Worm (Caenorhabditis elegans) whole organism, L1 larva: ENCODE measurements around the gene apn-1.
A peak's percentile ranks its signal among the peaks of the same experiment; 100 is the strongest.

Experiments used
- Y116A8C.19 ChIP-seq: sonication (generic microtip); optimal IDR thresholded peaks from 2 replicates; lab custom pipeline; 2016; ENCODE audit warnings: missing compliant biosample characterization, missing genetic modification characterization, borderline replicate concordance
- aha-1 ChIP-seq: fragments of 150-350 bp; optimal IDR thresholded peaks from 2 replicates; lab custom pipeline; 2014; ENCODE audit warnings: missing biosample characterization, missing genetic modification characterization
- alr-1 ChIP-seq: fragments of 200-800 bp; sonication (Bioruptor generic); optimal IDR thresholded peaks from 2 replicates; lab custom pipeline; 2018; ENCODE audit warnings: borderline replicate concordance, mild to moderate bottlenecking, missing genetic modification characterization, missing compliant biosample characterization
- ama-1 ChIP-seq: fragments of 150-350 bp; optimal IDR thresholded peaks from 2 replicates; lab custom pipeline; 2014
- blmp-1 ChIP-seq: fragments of 150-350 bp; optimal IDR thresholded peaks from 2 replicates; lab custom pipeline; 2014; ENCODE audit warnings: missing biosample characterization, missing genetic modification characterization
- ceh-90 ChIP-seq: sonication (generic microtip); optimal IDR thresholded peaks from 2 replicates; lab custom pipeline; 2016; ENCODE audit warnings: missing genetic modification characterization, missing compliant biosample characterization
- dpl-1 ChIP-seq, 3 experiments: fragments of 150-350 bp in 2 of 3; sonication (generic microtip) in 1 of 3; optimal IDR thresholded peaks; 2 replicates each; lab custom pipeline; 2014 to 2017; ENCODE audit warnings: missing biosample characterization in 3 of 3, missing genetic modification characterization in 3 of 3, missing genetic modification reagents in 3 of 3
- dsc-1 ChIP-seq: sonication (generic microtip); optimal IDR thresholded peaks from 2 replicates; lab custom pipeline; 2016; ENCODE audit warnings: mild to moderate bottlenecking, missing genetic modification characterization, missing compliant biosample characterization
- egl-13 ChIP-seq: sonication (generic microtip); optimal IDR thresholded peaks from 2 replicates; lab custom pipeline; 2016; ENCODE audit warnings: missing genotype, missing genetic modification reagents, missing genetic modification characterization, missing compliant biosample characterization
- egl-27 ChIP-seq, 2 experiments: fragments of 150-350 bp in 1 of 2; sonication (generic microtip); optimal IDR thresholded peaks; 3 replicates each; lab custom pipeline; 2017 to 2018; ENCODE audit warnings: missing biosample characterization in 2 of 2, missing genetic modification characterization in 2 of 2, missing genetic modification reagents in 2 of 2
- elt-3 ChIP-seq, 6 experiments: fragments of 150-350 bp in 1 of 6; sonication (generic microtip); optimal IDR thresholded peaks; 2 replicates each; lab custom pipeline; 2017 to 2018; ENCODE audit warnings: missing biosample characterization in 6 of 6, missing genetic modification characterization in 6 of 6, inconsistent platforms in 1 of 6
- fkh-10 ChIP-seq: sonication (generic microtip); optimal IDR thresholded peaks from 2 replicates; lab custom pipeline; 2017; ENCODE audit warnings: missing biosample characterization, missing genetic modification reagents, missing genetic modification characterization
- fkh-4 ChIP-seq: sonication (generic microtip); optimal IDR thresholded peaks from 2 replicates; lab custom pipeline; 2016; ENCODE audit warnings: missing compliant biosample characterization, missing genetic modification characterization, borderline replicate concordance
- fkh-8 ChIP-seq: sonication (generic microtip); optimal IDR thresholded peaks from 2 replicates; lab custom pipeline; 2016; ENCODE audit warnings: mild to moderate bottlenecking, missing genetic modification characterization, missing compliant biosample characterization
- grh-1 ChIP-seq: fragments of 200-800 bp; sonication (Bioruptor generic); IDR thresholded peaks from 2 replicates; pipeline ENCODE4 v1.3.6; 2022; ENCODE audit warnings: missing genetic modification reagents, missing genetic modification characterization, missing compliant biosample characterization
- hpl-2 ChIP-seq: fragments of 150-350 bp; optimal IDR thresholded peaks from 2 replicates; lab custom pipeline; 2014; ENCODE audit warnings: missing biosample characterization, missing genetic modification reagents, missing genetic modification characterization
- jun-1 ChIP-seq: fragments of 150-350 bp; optimal IDR thresholded peaks from 2 replicates; lab custom pipeline; 2014; ENCODE audit warnings: missing biosample characterization, missing genetic modification reagents, missing genetic modification characterization
- lin-14 ChIP-seq: fragments of 200-800 bp; sonication (Bioruptor generic); optimal IDR thresholded peaks from 2 replicates; lab custom pipeline; 2018; ENCODE audit warnings: mild to moderate bottlenecking, missing genetic modification characterization, moderate library complexity, missing compliant biosample characterization
- lin-39 ChIP-seq: fragments of 150-350 bp; optimal IDR thresholded peaks from 2 replicates; lab custom pipeline; 2014; ENCODE audit warnings: missing biosample characterization, missing genetic modification reagents, missing genetic modification characterization
- lir-3 ChIP-seq: sonication (generic microtip); optimal IDR thresholded peaks from 2 replicates; lab custom pipeline; 2016; ENCODE audit warnings: mild to moderate bottlenecking, missing genetic modification characterization, moderate library complexity, missing compliant biosample characterization; ENCODE audit not compliant: poor library complexity
- mab-9 ChIP-seq: fragments of 200-800 bp; sonication (Bioruptor generic); IDR thresholded peaks from 2 replicates; pipeline ENCODE4 v1.3.6; 2022; ENCODE audit warnings: missing genetic modification reagents, missing genetic modification characterization, missing compliant biosample characterization
- mef-2 ChIP-seq: fragments of 150-350 bp; optimal IDR thresholded peaks from 2 replicates; lab custom pipeline; 2014; ENCODE audit warnings: missing biosample characterization, missing genetic modification characterization
- mep-1 ChIP-seq: fragments of 150-350 bp; optimal IDR thresholded peaks from 2 replicates; lab custom pipeline; 2014; ENCODE audit warnings: missing biosample characterization, missing genetic modification characterization
- nhr-11 ChIP-seq: fragments of 150-350 bp; optimal IDR thresholded peaks from 2 replicates; lab custom pipeline; 2014; ENCODE audit warnings: missing biosample characterization, missing genetic modification characterization
- nhr-19 ChIP-seq: fragments of 200-800 bp; sonication (Bioruptor generic); conservative IDR thresholded peaks from 2 replicates; pipeline ENCODE4 v1.3.6; 2022; ENCODE audit warnings: missing genetic modification characterization, missing compliant biosample characterization
- nhr-237 ChIP-seq: fragments of 150-350 bp; optimal IDR thresholded peaks from 2 replicates; lab custom pipeline; 2014; ENCODE audit warnings: missing biosample characterization, missing genetic modification characterization
- nhr-71 ChIP-seq: sonication (generic microtip); optimal IDR thresholded peaks from 2 replicates; lab custom pipeline; 2016; ENCODE audit warnings: mild to moderate bottlenecking, missing genetic modification characterization, moderate library complexity, missing compliant biosample characterization
- nhr-76 ChIP-seq: sonication (generic microtip); optimal IDR thresholded peaks from 2 replicates; lab custom pipeline; 2017; ENCODE audit warnings: missing biosample characterization, missing genetic modification characterization
- nhr-77 ChIP-seq: fragments of 150-350 bp; optimal IDR thresholded peaks from 2 replicates; lab custom pipeline; 2014; ENCODE audit warnings: missing biosample characterization, missing genetic modification characterization
- nhr-84 ChIP-seq: sonication (generic microtip); optimal IDR thresholded peaks from 2 replicates; lab custom pipeline; 2017; ENCODE audit warnings: missing biosample characterization, missing genetic modification characterization
- nhr-85 ChIP-seq: sonication (generic microtip); peaks from one replicate; lab custom pipeline; 2016; ENCODE audit warnings: missing genetic modification characterization, inconsistent platforms, missing compliant biosample characterization
- pag-3 ChIP-seq: sonication (generic microtip); optimal IDR thresholded peaks from 2 replicates; lab custom pipeline; 2017; ENCODE audit warnings: missing genetic modification characterization, mild to moderate bottlenecking, missing compliant biosample characterization, antibody characterized with exemption, borderline replicate concordance; ENCODE audit not compliant: insufficient read depth
- pax-3 ChIP-seq: fragments of 200-800 bp; sonication (Bioruptor generic); optimal IDR thresholded peaks from 2 replicates; lab custom pipeline; 2018; ENCODE audit warnings: mild to moderate bottlenecking, missing genetic modification characterization, moderate library complexity, missing compliant biosample characterization
- rnt-1 ChIP-seq: sonication (generic microtip); optimal IDR thresholded peaks from 2 replicates; lab custom pipeline; 2016; ENCODE audit warnings: mild to moderate bottlenecking, missing genetic modification characterization, moderate library complexity, missing compliant biosample characterization
- snpc-4 ChIP-seq: fragments of 150-350 bp; optimal IDR thresholded peaks from 2 replicates; lab custom pipeline; 2014; ENCODE audit warnings: missing biosample characterization, missing genetic modification characterization
- snu-23 ChIP-seq: sonication (generic microtip); optimal IDR thresholded peaks from 2 replicates; lab custom pipeline; 2016; ENCODE audit warnings: missing genetic modification characterization, missing compliant biosample characterization
- sptf-1 ChIP-seq: fragments of 150-350 bp; optimal IDR thresholded peaks from 2 replicates; lab custom pipeline; 2014; ENCODE audit warnings: missing biosample characterization, missing genetic modification characterization
- sup-37 ChIP-seq: fragments of 200-800 bp; sonication (Bioruptor generic); optimal IDR thresholded peaks from 2 replicates; lab custom pipeline; 2018; ENCODE audit warnings: mild to moderate bottlenecking, missing genetic modification characterization, missing compliant biosample characterization
- unc-130 ChIP-seq: fragments of 150-350 bp; optimal IDR thresholded peaks from 2 replicates; lab custom pipeline; 2017; ENCODE audit warnings: missing biosample characterization, missing genetic modification characterization, inconsistent platforms
- unc-30 ChIP-seq: sonication (generic microtip); optimal IDR thresholded peaks from 2 replicates; lab custom pipeline; 2017; ENCODE audit warnings: missing biosample characterization, missing genetic modification characterization
- unc-62 ChIP-seq: fragments of 150-350 bp; optimal IDR thresholded peaks from 2 replicates; lab custom pipeline; 2014; ENCODE audit warnings: missing biosample characterization, missing genetic modification reagents, missing genetic modification characterization
- unc-86 ChIP-seq: sonication (generic microtip); optimal IDR thresholded peaks from 2 replicates; lab custom pipeline; 2016; ENCODE audit warnings: missing genetic modification characterization, missing compliant biosample characterization
- unc-98 ChIP-seq: fragments of 200-800 bp; sonication (Bioruptor generic); IDR thresholded peaks from 2 replicates; pipeline ENCODE4 v1.3.6; 2022; ENCODE audit warnings: missing genetic modification characterization, missing compliant biosample characterization
- vab-15 ChIP-seq: sonication (generic microtip); optimal IDR thresholded peaks from 2 replicates; lab custom pipeline; 2017; ENCODE audit warnings: missing genotype, mild to moderate bottlenecking, missing genetic modification characterization, missing compliant biosample characterization
- xbp-1 ChIP-seq: sonication (generic microtip); optimal IDR thresholded peaks from 2 replicates; lab custom pipeline; 2016; ENCODE audit warnings: missing genetic modification characterization, missing compliant biosample characterization
- zag-1 ChIP-seq: fragments of 150-350 bp; optimal IDR thresholded peaks from 2 replicates; lab custom pipeline; 2014; ENCODE audit warnings: missing biosample characterization, missing genetic modification characterization
- zip-4 ChIP-seq: fragments of 200-800 bp; sonication (Bioruptor generic); optimal IDR thresholded peaks from 2 replicates; lab custom pipeline; 2018; ENCODE audit warnings: mild to moderate bottlenecking, missing genetic modification characterization, moderate library complexity, missing compliant biosample characterization
- ztf-11 ChIP-seq, 2 experiments: sonication (generic microtip); optimal IDR thresholded peaks; 2 replicates each; lab custom pipeline; 2016 to 2017; ENCODE audit warnings: missing genetic modification characterization in 2 of 2, missing biosample characterization in 1 of 2, missing compliant biosample characterization in 1 of 2
- ztf-4 ChIP-seq: fragments of 150-350 bp; optimal IDR thresholded peaks from 2 replicates; lab custom pipeline; 2014; ENCODE audit warnings: missing biosample characterization, missing genetic modification characterization

The apn-1 gene

DNA sequence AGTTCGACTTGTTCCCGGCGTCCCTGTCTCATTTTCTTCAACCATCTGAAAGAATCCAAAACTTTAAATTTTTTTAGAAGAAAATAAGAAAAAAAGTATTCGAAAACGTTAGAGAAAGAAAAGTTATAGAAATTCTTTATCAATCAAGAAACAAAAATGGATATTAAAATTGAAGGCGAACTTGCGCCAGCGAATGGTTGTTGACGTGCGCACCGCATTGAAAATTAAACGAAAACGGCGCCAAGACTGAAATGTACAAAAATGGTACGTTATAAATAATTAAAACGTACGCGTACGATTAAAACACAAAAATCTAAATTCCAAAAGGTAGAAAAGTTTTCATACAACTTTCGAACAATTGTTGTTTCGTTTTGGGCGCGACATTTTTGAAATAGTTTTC, 39.4 kb downstream of the apn-1 start, which contains the start of gene K02C4.3 (continued):
- TF ChIP-seq Y116A8C.19 (tag; lab: Kevin White, UChicago), result no peak
- peak; percentile 50 for TF ChIP-seq lir-3 (tag; lab: Kevin White, UChicago)
- TF ChIP-seq nhr-77 (tag; lab: Kevin White, UChicago), result peak; percentile 33
- peak; percentile 72 for TF ChIP-seq rnt-1 (tag; lab: Kevin White, UChicago)
- TF ChIP-seq unc-86, result peak; percentile 35
- TF ChIP-seq ztf-4 (tag; lab: Kevin White, UChicago), result no peak
- peak; percentile 77 for TF ChIP-seq nhr-19 (GFP tag; lab: Robert Waterston, UW)
- TF ChIP-seq ceh-90 (tag; lab: Kevin White, UChicago), result no peak
- TF ChIP-seq mep-1 (tag; lab: Kevin White, UChicago), result peak; percentile 87
- TF ChIP-seq zag-1, result no peak
- TF ChIP-seq dpl-1 (GFP tag; optimal IDR thresholded peaks at IDR 0.05; lab: Kevin White, UChicago), result peak; percentile 86 to 94 (median 93)
- TF ChIP-seq ztf-11 (tag; optimal IDR thresholded peaks at IDR 0.05; lab: Kevin White, UChicago), result peak in 1 of 2 experiments; percentile 63
- peak; percentile 78 for TF ChIP-seq dsc-1 (tag; lab: Kevin White, UChicago)
- TF ChIP-seq zip-4 (GFP tag; lab: Kevin White, UChicago), result peak; percentile 28
- TF ChIP-seq nhr-237 (tag; lab: Kevin White, UChicago), result no peak
- no peak for TF ChIP-seq unc-98 (GFP tag; lab: Robert Waterston, UW)
- TF ChIP-seq nhr-76 (tag; lab: Kevin White, UChicago), result no peak
- no peak for TF ChIP-seq mab-9 (GFP tag; lab: Robert Waterston, UW)
- TF ChIP-seq aha-1 (tag; lab: Kevin White, UChicago), result no peak
- no peak for TF ChIP-seq fkh-10 (GFP tag; lab: Kevin White, UChicago)
- TF ChIP-seq fkh-8, result peak; percentile 43
- TF ChIP-seq nhr-84, result no peak
- TF ChIP-seq sptf-1, result no peak
- TF ChIP-seq blmp-1 (tag; lab: Kevin White, UChicago), result peak; percentile 76
- peak; percentile 85 for TF ChIP-seq nhr-71 (tag; lab: Kevin White, UChicago)
- no peak for TF ChIP-seq alr-1 (tag; lab: Kevin White, UChicago)
- TF ChIP-seq unc-30 (tag; lab: Kevin White, UChicago), result no peak
- peak; percentile 60 for TF ChIP-seq lin-39 (tag; lab: Kevin White, UChicago)
- TF ChIP-seq vab-15 (tag; lab: Kevin White, UChicago), result no peak
- TF ChIP-seq nhr-85 (tag; lab: Kevin White, UChicago), result peak; percentile 79
- TF ChIP-seq fkh-4 (tag; lab: Kevin White, UChicago), result peak; percentile 12

DNA sequence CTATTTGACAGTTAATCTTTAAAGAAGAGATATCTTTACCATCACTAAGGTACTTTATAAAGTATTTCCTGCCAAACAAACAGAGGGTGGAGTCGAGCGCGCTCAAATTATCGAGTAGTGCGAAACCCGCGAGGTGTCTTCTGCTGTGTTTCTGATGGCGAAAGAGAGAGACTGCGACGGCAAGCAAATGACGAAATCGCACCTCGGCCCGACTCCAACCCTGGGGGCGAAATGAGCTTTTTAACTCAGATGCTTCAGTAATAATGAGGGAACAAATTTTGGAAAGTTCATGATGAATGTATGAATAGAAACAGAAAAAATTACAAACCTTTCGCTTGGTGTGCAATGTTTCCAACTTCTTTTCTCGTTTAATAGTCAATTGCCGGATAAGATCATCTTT, 44.2 kb downstream of the apn-1 start:
- TF ChIP-seq nhr-76 (tag; lab: Kevin White, UChicago) (no peak), fkh-4 (tag; lab: Kevin White, UChicago) (no peak), xbp-1 (tag; lab: Kevin White, UChicago) (peak; percentile 63), mef-2 (tag; lab: Kevin White, UChicago) (no peak), lir-3 (tag; lab: Kevin White, UChicago) (no peak), nhr-84 (no peak), zip-4 (GFP tag; lab: Kevin White, UChicago) (peak; percentile 57), sup-37 (GFP tag; lab: Kevin White, UChicago) (no peak), pag-3 (tag; lab: Kevin White, UChicago) (no peak), mep-1 (tag; lab: Kevin White, UChicago) (no peak), ama-1 (lab: Kevin White, UChicago) (peak; percentile 73), snu-23 (GFP tag; lab: Kevin White, UChicago) (peak; percentile 83), nhr-11 (tag; lab: Kevin White, UChicago) (no peak), alr-1 (tag; lab: Kevin White, UChicago) (no peak), hpl-2 (GFP tag; lab: Kevin White, UChicago) (peak; percentile 62), snpc-4 (peak; percentile 98), unc-62 (GFP tag; lab: Kevin White, UChicago) (no peak), pax-3 (tag; lab: Kevin White, UChicago) (peak; percentile 39), egl-27 (tag; optimal IDR thresholded peaks at IDR 0.05; lab: Kevin White, UChicago) (peak in 1 of 2 experiments; percentile 6), jun-1 (tag; lab: Kevin White, UChicago) (no peak), grh-1 (peak; percentile 62), unc-30 (tag; lab: Kevin White, UChicago) (no peak), fkh-10 (GFP tag; lab: Kevin White, UChicago) (no peak), lin-14 (GFP tag; lab: Kevin White, UChicago) (peak; percentile 82), ceh-90 (tag; lab: Kevin White, UChicago) (no peak), fkh-8 (peak; percentile 42), elt-3 (tag; optimal IDR thresholded peaks at IDR 0.05; lab: Kevin White, UChicago) (peak in 4 of 6 experiments; percentile 4 to 41 (median 32)), egl-13 (tag; lab: Kevin White, UChicago) (no peak), nhr-237 (tag; lab: Kevin White, UChicago) (no peak), ztf-11 (tag; optimal IDR thresholded peaks at IDR 0.05; lab: Kevin White, UChicago) (no peak), dpl-1 (GFP tag; optimal IDR thresholded peaks at IDR 0.05; lab: Kevin White, UChicago) (peak; percentile 46 to 57 (median 57)), unc-130 (tag; lab: Kevin White, UChicago) (peak; percentile 8)
